Worm (Caenorhabditis elegans): Measurements from ENCODE around the gene nhr-184.

The nhr-184 gene

DNA sequence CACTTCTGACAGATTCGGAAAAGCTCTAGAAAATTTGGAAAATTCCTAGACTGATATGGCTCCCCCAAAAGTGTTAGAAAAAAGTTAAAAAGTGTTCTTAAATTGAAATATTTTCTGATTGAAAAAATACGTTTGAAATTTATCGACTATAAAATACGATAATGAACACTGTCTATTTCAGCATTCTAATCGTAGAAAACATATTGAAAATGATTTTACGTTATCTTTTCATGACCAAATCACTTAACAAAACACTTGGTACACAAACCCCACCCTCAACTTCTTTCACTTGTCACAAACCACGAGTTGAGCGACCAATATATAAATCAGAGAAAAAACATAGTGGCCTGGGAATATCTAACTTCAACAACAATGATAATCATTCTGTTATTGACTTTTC is 35.1 kb downstream of the nhr-184 start, which contains the start of gene cyp-33C1:
TSS of gene cyp-33C1 (plus strand) at position 301 of the 400 bp plus-strand sequence.
- TF ChIP-seq nhr-11 (tag; optimal IDR thresholded peaks at IDR 0.05) = no peak
- TF ChIP-seq pha-4 (tag; optimal IDR thresholded peaks at IDR 0.05) = no peak
- no peak for TF ChIP-seq lsy-12 (tag; optimal IDR thresholded peaks at IDR 0.05)
- TF ChIP-seq mdl-1 (tag; optimal IDR thresholded peaks at IDR 0.05) = no peak
- no peak for TF ChIP-seq egl-27 (tag; optimal IDR thresholded peaks at IDR 0.05)
- TF ChIP-seq daf-12 (tag; optimal IDR thresholded peaks at IDR 0.05) = no peak
- TF ChIP-seq egl-5 (tag; optimal IDR thresholded peaks at IDR 0.05) = no peak
- TF ChIP-seq skn-1 (tag; optimal IDR thresholded peaks at IDR 0.05) = no peak
- TF ChIP-seq aly-2 (tag; optimal IDR thresholded peaks at IDR 0.05) = no peak
- no peak for TF ChIP-seq ceh-16 (tag; optimal IDR thresholded peaks at IDR 0.05)
- no peak for TF ChIP-seq fkh-2 (tag; optimal IDR thresholded peaks at IDR 0.05)
- no peak for TF ChIP-seq elt-3 (tag; optimal IDR thresholded peaks at IDR 0.05)
- TF ChIP-seq ceh-28 (tag; optimal IDR thresholded peaks at IDR 0.05) = no peak
- no peak for TF ChIP-seq tbx-2 (tag; optimal IDR thresholded peaks at IDR 0.05)
- TF ChIP-seq nhr-77 (tag; optimal IDR thresholded peaks at IDR 0.05) = no peak
- no peak for TF ChIP-seq sea-2 (GFP tag; optimal IDR thresholded peaks at IDR 0.05)
- TF ChIP-seq unc-62 (GFP tag; optimal IDR thresholded peaks at IDR 0.05) = no peak
- TF ChIP-seq nhr-28 (tag; optimal IDR thresholded peaks at IDR 0.05) = no peak

DNA sequence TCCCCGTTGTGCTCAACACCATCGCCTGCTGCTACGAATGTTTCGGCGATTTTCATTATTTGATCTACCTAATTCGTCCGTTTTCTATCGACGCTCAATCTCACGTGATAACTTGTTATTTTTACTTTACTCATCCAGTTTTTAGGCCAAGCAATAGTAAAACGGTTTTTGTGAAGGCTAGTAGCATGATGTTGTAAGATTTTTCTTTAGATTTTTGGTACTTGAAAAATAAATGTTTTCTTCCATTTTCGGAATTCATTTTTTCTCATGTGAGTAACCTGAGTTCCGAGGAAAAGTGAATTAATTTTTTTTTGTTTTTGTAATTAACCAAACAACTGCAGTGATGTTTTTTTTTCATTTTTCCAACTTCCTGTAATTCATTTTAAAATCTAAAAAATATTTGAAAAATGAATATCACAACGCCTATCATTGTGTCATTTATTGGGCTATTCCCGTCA is 36.9 kb downstream of the nhr-184 start, which contains the start of gene srbc-17:
TSS of gene srbc-17 (plus strand) at position 408 of the 458 bp plus-strand sequence.
- TF ChIP-seq nhr-25 (tag; optimal IDR thresholded peaks at IDR 0.05) = no peak
- no peak for TF ChIP-seq fkh-2 (tag; optimal IDR thresholded peaks at IDR 0.05)
- no peak for TF ChIP-seq nhr-23 (tag; optimal IDR thresholded peaks at IDR 0.05)

DNA sequence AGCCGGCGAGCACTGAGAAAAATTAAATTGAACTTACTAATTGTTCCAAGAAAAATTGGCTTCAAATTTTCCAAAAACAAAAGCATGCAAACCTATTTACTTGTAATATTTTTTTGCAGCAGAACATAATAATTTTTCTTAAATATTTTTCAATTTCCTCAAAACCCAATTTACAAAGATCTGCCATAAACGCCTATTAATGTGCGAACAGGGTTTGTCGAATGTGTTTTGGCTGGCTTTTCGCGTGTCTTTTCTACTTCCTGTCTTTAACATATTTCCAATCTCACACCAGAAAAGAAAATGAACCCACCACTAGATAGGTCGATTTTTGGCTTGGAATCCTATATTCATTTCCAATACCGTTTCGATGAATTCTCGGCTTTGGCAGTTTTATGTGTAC is 39.0 kb downstream of the nhr-184 start, which contains the start of gene C45H4.18:
TSS of gene C45H4.18 (plus strand) at position 301 of the 400 bp plus-strand sequence.
- TF ChIP-seq ceh-28 (tag; optimal IDR thresholded peaks at IDR 0.05) (no peak), ceh-82 (tag; optimal IDR thresholded peaks at IDR 0.05) (no peak), nhr-237 (tag; optimal IDR thresholded peaks at IDR 0.05) (no peak), ama-1 (optimal IDR thresholded peaks at IDR 0.05) (no peak), aly-2 (tag; optimal IDR thresholded peaks at IDR 0.05) (no peak), nhr-12 (tag; optimal IDR thresholded peaks at IDR 0.05) (no peak), fos-1 (tag; optimal IDR thresholded peaks at IDR 0.05) (no peak), nfya-1 (tag; optimal IDR thresholded peaks at IDR 0.05; ENCODE audit: insufficient read depth) (no peak), nhr-25 (tag; optimal IDR thresholded peaks at IDR 0.05) (no peak), R02D3.7 (tag; optimal IDR thresholded peaks at IDR 0.05) (no peak), nhr-23 (tag; optimal IDR thresholded peaks at IDR 0.05) (no peak)

DNA sequence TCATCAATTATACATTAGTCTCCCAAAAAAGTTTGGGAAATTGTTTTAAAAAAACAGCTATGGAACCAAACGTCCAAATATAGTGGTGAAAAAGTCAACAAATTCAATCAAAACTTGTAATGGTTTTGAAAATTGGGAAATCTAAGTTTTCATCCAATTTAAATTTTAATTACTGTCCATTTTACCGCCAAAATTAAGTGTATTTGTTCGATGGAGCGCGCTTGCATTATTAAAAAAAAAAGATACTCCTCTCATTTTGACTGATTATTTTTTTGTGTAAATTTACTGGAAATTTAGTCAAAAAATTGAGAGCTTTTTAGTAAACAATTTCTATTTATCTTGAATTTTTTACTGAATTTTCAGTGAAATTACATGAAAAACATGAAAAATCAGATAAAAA is 39.8 kb downstream of the nhr-184 start:
- TF ChIP-seq elt-3 (tag; optimal IDR thresholded peaks at IDR 0.05) = no peak
- no peak for TF ChIP-seq ceh-82 (tag; optimal IDR thresholded peaks at IDR 0.05)
- no peak for TF ChIP-seq fkh-2 (tag; optimal IDR thresholded peaks at IDR 0.05)

DNA sequence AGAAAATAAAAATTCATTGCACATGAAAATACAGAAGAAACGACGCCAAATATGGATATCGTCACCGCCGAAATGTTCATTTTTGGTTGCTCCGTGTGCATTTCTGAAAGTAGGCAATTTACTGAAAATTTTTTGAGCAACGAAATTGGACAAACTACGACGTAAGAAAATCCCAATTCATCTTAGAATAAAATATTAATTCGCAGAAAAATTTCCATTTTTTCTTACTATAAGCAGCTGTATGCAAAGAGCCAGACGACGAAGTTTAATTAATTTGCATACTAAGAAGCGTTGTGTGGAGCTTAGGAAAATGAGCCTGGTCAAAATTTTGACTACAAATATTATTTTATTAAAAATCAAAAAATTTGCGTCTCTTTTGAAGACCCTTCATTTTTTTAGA is 47.6 kb downstream of the nhr-184 start, which contains the start of gene srbc-19:
TSS of gene srbc-19 (minus strand) at position 101 of the 400 bp plus-strand sequence.
- TF ChIP-seq ceh-28 (tag; optimal IDR thresholded peaks at IDR 0.05) = no peak

DNA sequence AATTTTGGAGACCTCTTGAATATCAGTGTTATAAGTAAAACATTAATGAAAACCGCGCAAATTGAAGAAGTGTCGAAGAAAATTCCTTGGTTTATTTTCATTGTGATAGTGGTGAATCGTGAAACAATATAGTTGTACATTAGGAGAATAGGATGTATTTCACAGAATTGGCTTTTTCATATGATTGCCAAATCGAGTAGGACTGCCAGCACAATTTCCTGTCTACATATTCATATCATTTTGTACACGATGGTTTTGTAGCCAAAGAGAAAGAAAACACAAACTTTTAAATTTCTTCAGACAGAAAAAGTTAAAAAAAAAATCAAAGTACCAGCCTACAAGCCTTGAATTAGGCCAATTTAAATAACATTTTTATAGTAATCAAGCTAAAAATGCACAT is 50.5 kb downstream of the nhr-184 start, which contains the start of gene str-255:
TSS of gene str-255 (minus strand) at position 101 of the 400 bp plus-strand sequence.
- TF ChIP-seq zag-1 (tag; optimal IDR thresholded peaks at IDR 0.05) (no peak), pqm-1 (tag; optimal IDR thresholded peaks at IDR 0.05) (no peak), elt-3 (tag; optimal IDR thresholded peaks at IDR 0.05) (no peak), snpc-4 (tag; optimal IDR thresholded peaks at IDR 0.05) (no peak), egl-5 (tag; optimal IDR thresholded peaks at IDR 0.05) (no peak), tbx-2 (tag; optimal IDR thresholded peaks at IDR 0.05) (no peak), nhr-77 (tag; optimal IDR thresholded peaks at IDR 0.05) (no peak), daf-12 (tag; optimal IDR thresholded peaks at IDR 0.05) (no peak), ztf-4 (tag; optimal IDR thresholded peaks at IDR 0.05) (no peak), ceh-82 (tag; optimal IDR thresholded peaks at IDR 0.05) (no peak), lin-39 (tag; optimal IDR thresholded peaks at IDR 0.05) (no peak), R02D3.7 (tag; optimal IDR thresholded peaks at IDR 0.05) (no peak), sea-2 (GFP tag; optimal IDR thresholded peaks at IDR 0.05) (no peak), elt-2 (tag; optimal IDR thresholded peaks at IDR 0.05) (no peak), skn-1 (tag; optimal IDR thresholded peaks at IDR 0.05) (no peak), hmg-11 (tag; optimal IDR thresholded peaks at IDR 0.05) (no peak)
